Worm (Caenorhabditis elegans) whole organism, young adult: Measurements from ENCODE around the gene F40F8.3.

Experiments
- F22D6.2 ChIP-seq: sonication (generic microtip); optimal IDR thresholded peaks from 2 replicates; lab custom pipeline; 2016; ENCODE audit warnings: mild to moderate bottlenecking, missing genetic modification characterization, missing compliant biosample characterization
- F52B5.7 ChIP-seq: sonication (generic microtip); optimal IDR thresholded peaks from 2 replicates; lab custom pipeline; 2016; ENCODE audit warnings: mild to moderate bottlenecking, missing genetic modification characterization, missing compliant biosample characterization
- F57A8.1 ChIP-seq: fragments of 200-800 bp; sonication (Bioruptor generic); optimal IDR thresholded peaks from 2 replicates; lab custom pipeline; 2018; ENCODE audit warnings: mild to moderate bottlenecking, missing genetic modification characterization, moderate library complexity, missing compliant biosample characterization
- T07F8.4 ChIP-seq: sonication (generic microtip); optimal IDR thresholded peaks from 2 replicates; lab custom pipeline; 2016; ENCODE audit warnings: mild to moderate bottlenecking, missing genetic modification characterization, moderate library complexity, missing compliant biosample characterization
- Y53F4B.3 ChIP-seq: fragments of 200-800 bp; sonication (Bioruptor generic); IDR thresholded peaks from 2 replicates; pipeline ENCODE4 v1.3.6; 2022; ENCODE audit warnings: missing genetic modification reagents, missing genetic modification characterization, missing compliant biosample characterization
- Y53G8AR.9 ChIP-seq: fragments of 200-800 bp; sonication (Bioruptor generic); conservative IDR thresholded peaks from 2 replicates; pipeline ENCODE4 v1.3.6; 2022; ENCODE audit warnings: missing genetic modification reagents, missing genetic modification characterization, missing compliant biosample characterization
- Y56A3A.18 ChIP-seq: fragments of 200-800 bp; sonication (Bioruptor generic); IDR thresholded peaks from 2 replicates; pipeline ENCODE4 v1.3.6; 2022; ENCODE audit warnings: missing genetic modification reagents, missing genetic modification characterization, missing compliant biosample characterization
- Y67H2A.10 ChIP-seq: fragments of 200-800 bp; sonication (Bioruptor generic); conservative IDR thresholded peaks from 2 replicates; pipeline ENCODE4 v1.3.6; 2022; ENCODE audit warnings: missing genetic modification reagents, missing genetic modification characterization, missing compliant biosample characterization
- ZK185.1 ChIP-seq: sonication (generic microtip); optimal IDR thresholded peaks from 2 replicates; lab custom pipeline; 2016; ENCODE audit warnings: mild to moderate bottlenecking, missing genetic modification characterization, missing compliant biosample characterization; ENCODE audit not compliant: poor library complexity, severe bottlenecking
- atf-7 ChIP-seq: sonication (generic microtip); optimal IDR thresholded peaks from 2 replicates; lab custom pipeline; 2017; ENCODE audit warnings: mild to moderate bottlenecking, missing genetic modification characterization, missing compliant biosample characterization
- attf-6 ChIP-seq: fragments of 200-800 bp; sonication (Bioruptor generic); IDR thresholded peaks from 2 replicates; pipeline ENCODE4 v1.3.6; 2022; ENCODE audit warnings: missing genetic modification reagents, missing genetic modification characterization, missing compliant biosample characterization
- bed-1 ChIP-seq: fragments of 200-800 bp; sonication (Bioruptor generic); IDR thresholded peaks from 2 replicates; pipeline ENCODE4 v1.3.6; 2022; ENCODE audit warnings: missing genetic modification reagents, missing genetic modification characterization, missing compliant biosample characterization
- bed-2 ChIP-seq: fragments of 200-800 bp; sonication (Bioruptor generic); IDR thresholded peaks from 2 replicates; pipeline ENCODE4 v1.3.6; 2022; ENCODE audit warnings: missing genetic modification reagents, missing genetic modification characterization, missing compliant biosample characterization
- ccch-3 ChIP-seq: fragments of 200-800 bp; sonication (Bioruptor generic); optimal IDR thresholded peaks from 2 replicates; lab custom pipeline; 2018; ENCODE audit warnings: mild to moderate bottlenecking, missing genetic modification characterization, missing compliant biosample characterization
- cebp-2 ChIP-seq: fragments of 200-800 bp; sonication (Bioruptor generic); IDR thresholded peaks from 2 replicates; pipeline ENCODE4 v1.3.6; 2022; ENCODE audit warnings: missing genetic modification characterization, missing compliant biosample characterization
- egl-44 ChIP-seq: fragments of 200-800 bp; sonication (Bioruptor generic); IDR thresholded peaks from 2 replicates; pipeline ENCODE4 v1.3.6; 2022; ENCODE audit warnings: missing genetic modification reagents, missing genetic modification characterization, missing compliant biosample characterization
- egrh-3 ChIP-seq: fragments of 200-800 bp; sonication (Bioruptor generic); IDR thresholded peaks from 2 replicates; pipeline ENCODE4 v1.3.6; 2022; ENCODE audit warnings: missing genetic modification reagents, missing genetic modification characterization, missing compliant biosample characterization
- ekl-4 ChIP-seq: fragments of 200-800 bp; sonication (Bioruptor generic); IDR thresholded peaks from 2 replicates; pipeline ENCODE4 v1.3.6; 2022; ENCODE audit warnings: missing genetic modification reagents, missing genetic modification characterization, missing compliant biosample characterization
- ets-4 ChIP-seq: fragments of 200-800 bp; sonication (Bioruptor generic); optimal IDR thresholded peaks from 2 replicates; lab custom pipeline; 2018; ENCODE audit warnings: mild to moderate bottlenecking, missing genetic modification characterization, missing compliant biosample characterization
- fkh-3 ChIP-seq: sonication (generic microtip); optimal IDR thresholded peaks from 2 replicates; lab custom pipeline; 2016; ENCODE audit warnings: mild to moderate bottlenecking, missing genetic modification characterization, missing compliant biosample characterization
- hrde-1 ChIP-seq: sonication (generic microtip); optimal IDR thresholded peaks from 2 replicates; lab custom pipeline; 2016; ENCODE audit warnings: missing genetic modification characterization, mild to moderate bottlenecking, missing compliant biosample characterization, moderate library complexity, missing genotype, missing genetic modification reagents, borderline replicate concordance
- hsf-1 ChIP-seq: fragments of 200-800 bp; sonication (Bioruptor generic); IDR thresholded peaks from 2 replicates; pipeline ENCODE4 v1.3.6; 2022; ENCODE audit warnings: missing genetic modification reagents, missing genetic modification characterization, missing compliant biosample characterization
- lag-1 ChIP-seq: fragments of 200-800 bp; sonication (Bioruptor generic); IDR thresholded peaks from 2 replicates; pipeline ENCODE4 v1.3.6; 2022; ENCODE audit warnings: missing genetic modification reagents, missing genetic modification characterization, missing compliant biosample characterization
- let-526 ChIP-seq: fragments of 200-800 bp; sonication (Bioruptor generic); IDR thresholded peaks from 2 replicates; pipeline ENCODE4 v1.3.6; 2022; ENCODE audit warnings: missing genetic modification reagents, missing genetic modification characterization, missing compliant biosample characterization
- let-607 ChIP-seq, 2 experiments: fragments of 200-800 bp in 1 of 2; sonication (Bioruptor generic) in 1 of 2; sonication (generic microtip) in 1 of 2; optimal IDR thresholded peaks; 2 replicates each; lab custom pipeline; 2016 to 2018; ENCODE audit warnings: mild to moderate bottlenecking in 2 of 2, missing compliant biosample characterization in 2 of 2, missing genetic modification characterization in 2 of 2, moderate library complexity in 2 of 2, missing genotype in 1 of 2
- lin-54 ChIP-seq: fragments of 200-800 bp; sonication (Bioruptor generic); optimal IDR thresholded peaks from 2 replicates; lab custom pipeline; 2018; ENCODE audit warnings: mild to moderate bottlenecking, missing genetic modification characterization, missing compliant biosample characterization
- lsl-1 ChIP-seq: fragments of 200-800 bp; sonication (Bioruptor generic); optimal IDR thresholded peaks from 2 replicates; lab custom pipeline; 2018; ENCODE audit warnings: mild to moderate bottlenecking, missing genetic modification characterization, moderate library complexity, missing compliant biosample characterization
- madf-10 ChIP-seq: sonication (generic microtip); optimal IDR thresholded peaks from 2 replicates; lab custom pipeline; 2016; ENCODE audit warnings: mild to moderate bottlenecking, missing genetic modification characterization, missing compliant biosample characterization
- madf-3 ChIP-seq: fragments of 200-800 bp; sonication (Bioruptor generic); IDR thresholded peaks from 2 replicates; pipeline ENCODE4 v1.3.6; 2022; ENCODE audit warnings: missing genetic modification reagents, missing genetic modification characterization, missing compliant biosample characterization
- mcd-1 ChIP-seq: fragments of 200-800 bp; sonication (Bioruptor generic); IDR thresholded peaks from 2 replicates; pipeline ENCODE4 v1.3.6; 2022; ENCODE audit warnings: missing genetic modification reagents, missing genetic modification characterization, missing compliant biosample characterization
- mxl-1 ChIP-seq: sonication (generic microtip); optimal IDR thresholded peaks from 2 replicates; lab custom pipeline; 2016; ENCODE audit warnings: missing genetic modification characterization, missing compliant biosample characterization
- nfya-2 ChIP-seq: fragments of 200-800 bp; sonication (Bioruptor generic); IDR thresholded peaks from 2 replicates; pipeline ENCODE4 v1.3.6; 2022; ENCODE audit warnings: missing genetic modification reagents, missing genetic modification characterization, missing compliant biosample characterization
- nhr-27 ChIP-seq: fragments of 200-800 bp; sonication (Bioruptor generic); optimal IDR thresholded peaks from 2 replicates; lab custom pipeline; 2018; ENCODE audit warnings: mild to moderate bottlenecking, missing genetic modification characterization, moderate library complexity, missing compliant biosample characterization
- pbrm-1 ChIP-seq: fragments of 200-800 bp; sonication (Bioruptor generic); IDR thresholded peaks from 2 replicates; pipeline ENCODE4 v1.3.6; 2022; ENCODE audit warnings: missing genetic modification reagents, missing genetic modification characterization, missing compliant biosample characterization
- pha-4 ChIP-seq: fragments of 150-350 bp; sonication (generic microtip); optimal IDR thresholded peaks from 2 replicates; lab custom pipeline; 2014; ENCODE audit warnings: missing biosample characterization, missing genetic modification reagents, missing genetic modification characterization
- rec-8 ChIP-seq, 2 experiments: sonication (generic microtip); optimal IDR thresholded peaks; 2 replicates each; lab custom pipeline; 2016; ENCODE audit warnings: mild to moderate bottlenecking in 2 of 2, missing genetic modification characterization in 2 of 2, missing genetic modification reagents in 2 of 2, missing genotype in 2 of 2, missing biosample characterization in 1 of 2, missing compliant biosample characterization in 1 of 2, moderate library complexity in 1 of 2
- repo-1 ChIP-seq: sonication (generic microtip); optimal IDR thresholded peaks from 2 replicates; lab custom pipeline; 2017; ENCODE audit warnings: mild to moderate bottlenecking, missing genetic modification characterization, missing compliant biosample characterization
- somi-1 ChIP-seq: fragments of 200-800 bp; sonication (Bioruptor generic); optimal IDR thresholded peaks from 2 replicates; lab custom pipeline; 2018; ENCODE audit warnings: mild to moderate bottlenecking, missing genetic modification characterization, missing compliant biosample characterization
- tbx-9 ChIP-seq: sonication (generic microtip); optimal IDR thresholded peaks from 2 replicates; lab custom pipeline; 2016; ENCODE audit warnings: borderline replicate concordance, missing genetic modification characterization, inconsistent platforms, missing compliant biosample characterization
- tlf-1 ChIP-seq: fragments of 200-800 bp; sonication (Bioruptor generic); optimal IDR thresholded peaks from 2 replicates; lab custom pipeline; 2018; ENCODE audit warnings: mild to moderate bottlenecking, missing genetic modification characterization, missing compliant biosample characterization
- unc-130 ChIP-seq: sonication (generic microtip); optimal IDR thresholded peaks from 2 replicates; lab custom pipeline; 2016; ENCODE audit warnings: missing genetic modification reagents, missing genetic modification characterization, missing compliant biosample characterization
- unc-62 ChIP-seq: fragments of 150-350 bp; optimal IDR thresholded peaks from 2 replicates; lab custom pipeline; 2014; ENCODE audit warnings: missing biosample characterization, missing genetic modification reagents, missing genetic modification characterization
- xnd-1 ChIP-seq: sonication (generic microtip); optimal IDR thresholded peaks from 2 replicates; lab custom pipeline; 2016; ENCODE audit warnings: missing genotype, missing genetic modification reagents, missing genetic modification characterization, missing compliant biosample characterization
- zfh-2 ChIP-seq: fragments of 200-800 bp; sonication (Bioruptor generic); conservative IDR thresholded peaks from 2 replicates; pipeline ENCODE4 v1.3.6; 2022; ENCODE audit warnings: missing genetic modification reagents, missing genetic modification characterization, missing compliant biosample characterization
- zim-3 ChIP-seq: sonication (generic microtip); optimal IDR thresholded peaks from 2 replicates; lab custom pipeline; 2017; ENCODE audit warnings: mild to moderate bottlenecking, missing genetic modification characterization, moderate library complexity, missing compliant biosample characterization
- ztf-22 ChIP-seq: fragments of 200-800 bp; sonication (Bioruptor generic); optimal IDR thresholded peaks from 2 replicates; lab custom pipeline; 2018; ENCODE audit warnings: mild to moderate bottlenecking, missing genetic modification characterization, moderate library complexity, missing compliant biosample characterization
- ztf-28 ChIP-seq: fragments of 200-800 bp; sonication (Bioruptor generic); IDR thresholded peaks from 2 replicates; pipeline ENCODE4 v1.3.6; 2022; ENCODE audit warnings: missing genetic modification reagents, missing genetic modification characterization, missing compliant biosample characterization

The F40F8.3 gene

ce11 chrII:11166414-11166813 is 37.3 kb downstream of the F40F8.3 start:
- no peak for TF ChIP-seq ets-4 (GFP tag; lab: Kevin White, UChicago)
- TF ChIP-seq ekl-4 = no peak
- TF ChIP-seq somi-1 = no peak
- TF ChIP-seq repo-1 (tag; lab: Kevin White, UChicago) = no peak
- TF ChIP-seq mcd-1 (GFP tag; lab: Robert Waterston, UW) = peak; percentile 30; the same call in 1 of the 2 replicates
- TF ChIP-seq egrh-3 (GFP tag; lab: Robert Waterston, UW) = peak; percentile 40; the same call in 1 of the 2 replicates
- TF ChIP-seq tlf-1 = no peak
- TF ChIP-seq zfh-2 = peak; percentile 89
- TF ChIP-seq, all 124 proteins: peak for 3

ce11 chrII:11167039-11167438 is 38.0 kb downstream of the F40F8.3 start:
- TF ChIP-seq ccch-3 (no peak), lsl-1 (GFP tag; lab: Kevin White, UChicago) (peak; percentile 80), T07F8.4 (tag; lab: Kevin White, UChicago) (no peak), tbx-9 (no peak), madf-3 (no peak), egrh-3 (GFP tag; lab: Robert Waterston, UW) (peak; percentile 68), F22D6.2 (no peak), cebp-2 (GFP tag; lab: Robert Waterston, UW) (no peak), mxl-1 (tag; lab: Kevin White, UChicago) (no peak), zim-3 (tag; lab: Kevin White, UChicago) (no peak), ZK185.1 (tag; lab: Kevin White, UChicago) (peak; percentile 70), pha-4 (tag; lab: Kevin White, UChicago) (no peak), nhr-27 (tag; lab: Kevin White, UChicago) (no peak), Y53F4B.3 (GFP tag; lab: Robert Waterston, UW) (no peak), Y67H2A.10 (GFP tag; lab: Robert Waterston, UW) (no peak), pbrm-1 (GFP tag; lab: Robert Waterston, UW) (peak; percentile 98), hrde-1 (peak; percentile 84), bed-2 (GFP tag; lab: Robert Waterston, UW) (peak; percentile 83), attf-6 (GFP tag; lab: Robert Waterston, UW) (peak; percentile 95), let-607 (tag; optimal IDR thresholded peaks at IDR 0.05; lab: Kevin White, UChicago) (no peak), ztf-28 (GFP tag; lab: Robert Waterston, UW) (peak; percentile 87), fkh-3 (tag; lab: Kevin White, UChicago) (no peak), Y53G8AR.9 (GFP tag; lab: Robert Waterston, UW) (peak; percentile 84; the same call in 1 of the 2 replicates), rec-8 (tag; optimal IDR thresholded peaks at IDR 0.05; lab: Kevin White, UChicago) (peak in 1 of 2 experiments; percentile 77), lin-54 (GFP tag; lab: Kevin White, UChicago) (peak; percentile 72), tlf-1 (peak; percentile 61), unc-62 (no peak), ztf-22 (GFP tag; lab: Kevin White, UChicago) (no peak), nfya-2 (GFP tag; lab: Robert Waterston, UW) (no peak), unc-130 (peak; percentile 54), bed-1 (no peak), madf-10 (tag; lab: Kevin White, UChicago) (peak; percentile 32), Y56A3A.18 (GFP tag; lab: Robert Waterston, UW) (peak; percentile 87), atf-7 (tag; lab: Kevin White, UChicago) (peak; percentile 11), hsf-1 (GFP tag; lab: Robert Waterston, UW) (peak; percentile 69; the same call in 1 of the 2 replicates), F52B5.7 (tag; lab: Kevin White, UChicago) (no peak), F57A8.1 (GFP tag; lab: Kevin White, UChicago) (no peak), xnd-1 (tag; lab: Kevin White, UChicago) (peak; percentile 72), zfh-2 (peak; percentile 90), let-526 (GFP tag; lab: Robert Waterston, UW) (0 out of 2 replicates have a peak, but pooled peaks have one; percentile 65), lag-1 (GFP tag; lab: Robert Waterston, UW) (no peak), egl-44 (peak; percentile 73; the same call in 1 of the 2 replicates)
